Worm (Caenorhabditis elegans) whole organism, L1 larva: ENCODE results near the gene Y110A2AL.4.

Experiments
- alr-1 ChIP-seq: fragments of 200-800 bp; sonication (Bioruptor generic); optimal IDR thresholded peaks from 2 replicates; lab custom pipeline; 2018; ENCODE audit warnings: borderline replicate concordance, mild to moderate bottlenecking, missing genetic modification characterization, missing compliant biosample characterization
- blmp-1 ChIP-seq: fragments of 150-350 bp; optimal IDR thresholded peaks from 2 replicates; lab custom pipeline; 2014; ENCODE audit warnings: missing biosample characterization, missing genetic modification characterization
- ceh-82 ChIP-seq, 3 experiments: fragments of 150-350 bp in 1 of 3; sonication (generic microtip) in 2 of 3; optimal IDR thresholded peaks; 2 replicates each; lab custom pipeline; 2014 to 2017; ENCODE audit warnings: missing biosample characterization in 3 of 3, missing genetic modification characterization in 3 of 3
- ceh-90 ChIP-seq: sonication (generic microtip); optimal IDR thresholded peaks from 2 replicates; lab custom pipeline; 2016; ENCODE audit warnings: missing genetic modification characterization, missing compliant biosample characterization
- efl-1 ChIP-seq, 4 experiments: fragments of 150-350 bp; optimal IDR thresholded peaks in 3 of 4; peaks in 1 of 4; 1 replicate in 1 of 4; 2 replicates in 3 of 4; lab custom pipeline; 2014; ENCODE audit warnings: missing biosample characterization in 2 of 4, missing genetic modification characterization in 2 of 4, missing genetic modification reagents in 2 of 4
- elt-2 ChIP-seq: sonication (generic microtip); optimal IDR thresholded peaks from 2 replicates; lab custom pipeline; 2016; ENCODE audit warnings: missing genetic modification characterization, mild to moderate bottlenecking, inconsistent platforms, missing compliant biosample characterization, missing genetic modification reagents
- elt-3 ChIP-seq, 6 experiments: fragments of 150-350 bp in 1 of 6; sonication (generic microtip); optimal IDR thresholded peaks; 2 replicates each; lab custom pipeline; 2017 to 2018; ENCODE audit warnings: missing biosample characterization in 6 of 6, missing genetic modification characterization in 6 of 6, inconsistent platforms in 1 of 6
- ets-5 ChIP-seq: fragments of 200-800 bp; sonication (Bioruptor generic); IDR thresholded peaks from 2 replicates; pipeline ENCODE4 v1.3.6; 2022; ENCODE audit warnings: missing genetic modification characterization, missing compliant biosample characterization
- fkh-8 ChIP-seq: sonication (generic microtip); optimal IDR thresholded peaks from 2 replicates; lab custom pipeline; 2016; ENCODE audit warnings: mild to moderate bottlenecking, missing genetic modification characterization, missing compliant biosample characterization
- isw-1 ChIP-seq: fragments of 200-800 bp; sonication (Bioruptor generic); IDR thresholded peaks from 2 replicates; pipeline ENCODE4 v1.3.6; 2022; ENCODE audit warnings: missing genetic modification characterization, missing compliant biosample characterization
- jun-1 ChIP-seq: fragments of 150-350 bp; optimal IDR thresholded peaks from 2 replicates; lab custom pipeline; 2014; ENCODE audit warnings: missing biosample characterization, missing genetic modification reagents, missing genetic modification characterization
- lin-14 ChIP-seq: fragments of 200-800 bp; sonication (Bioruptor generic); optimal IDR thresholded peaks from 2 replicates; lab custom pipeline; 2018; ENCODE audit warnings: mild to moderate bottlenecking, missing genetic modification characterization, moderate library complexity, missing compliant biosample characterization
- lin-35 ChIP-seq, 2 experiments: fragments of 150-350 bp; optimal IDR thresholded peaks; 2 replicates each; lab custom pipeline; 2014; ENCODE audit warnings: missing biosample characterization in 2 of 2, missing genetic modification characterization in 2 of 2, missing genetic modification reagents in 2 of 2
- lir-3 ChIP-seq: sonication (generic microtip); optimal IDR thresholded peaks from 2 replicates; lab custom pipeline; 2016; ENCODE audit warnings: mild to moderate bottlenecking, missing genetic modification characterization, moderate library complexity, missing compliant biosample characterization; ENCODE audit not compliant: poor library complexity
- lsy-2 ChIP-seq, 2 experiments: fragments of 150-350 bp; optimal IDR thresholded peaks; 2 replicates each; lab custom pipeline; 2014; ENCODE audit warnings: missing biosample characterization in 2 of 2, missing genetic modification characterization in 2 of 2
- nhr-19 ChIP-seq: fragments of 200-800 bp; sonication (Bioruptor generic); conservative IDR thresholded peaks from 2 replicates; pipeline ENCODE4 v1.3.6; 2022; ENCODE audit warnings: missing genetic modification characterization, missing compliant biosample characterization
- nhr-20 ChIP-seq: sonication (generic microtip); optimal IDR thresholded peaks from 2 replicates; lab custom pipeline; 2016; ENCODE audit warnings: mild to moderate bottlenecking, missing genetic modification characterization, missing compliant biosample characterization
- nhr-237 ChIP-seq: fragments of 150-350 bp; optimal IDR thresholded peaks from 2 replicates; lab custom pipeline; 2014; ENCODE audit warnings: missing biosample characterization, missing genetic modification characterization
- nhr-28 ChIP-seq: fragments of 150-350 bp; optimal IDR thresholded peaks from 2 replicates; lab custom pipeline; 2014; ENCODE audit warnings: missing biosample characterization, missing genetic modification characterization
- nhr-77 ChIP-seq: fragments of 150-350 bp; optimal IDR thresholded peaks from 2 replicates; lab custom pipeline; 2014; ENCODE audit warnings: missing biosample characterization, missing genetic modification characterization
- nhr-85 ChIP-seq: sonication (generic microtip); peaks from one replicate; lab custom pipeline; 2016; ENCODE audit warnings: missing genetic modification characterization, inconsistent platforms, missing compliant biosample characterization
- rnt-1 ChIP-seq: sonication (generic microtip); optimal IDR thresholded peaks from 2 replicates; lab custom pipeline; 2016; ENCODE audit warnings: mild to moderate bottlenecking, missing genetic modification characterization, moderate library complexity, missing compliant biosample characterization
- skn-1 ChIP-seq: fragments of 150-350 bp; optimal IDR thresholded peaks from 2 replicates; lab custom pipeline; 2014; ENCODE audit warnings: missing biosample characterization, missing genetic modification characterization
- snpc-4 ChIP-seq: fragments of 150-350 bp; optimal IDR thresholded peaks from 2 replicates; lab custom pipeline; 2014; ENCODE audit warnings: missing biosample characterization, missing genetic modification characterization
- snu-23 ChIP-seq: sonication (generic microtip); optimal IDR thresholded peaks from 2 replicates; lab custom pipeline; 2016; ENCODE audit warnings: missing genetic modification characterization, missing compliant biosample characterization
- unc-130 ChIP-seq: fragments of 150-350 bp; optimal IDR thresholded peaks from 2 replicates; lab custom pipeline; 2017; ENCODE audit warnings: missing biosample characterization, missing genetic modification characterization, inconsistent platforms
- xbp-1 ChIP-seq: sonication (generic microtip); optimal IDR thresholded peaks from 2 replicates; lab custom pipeline; 2016; ENCODE audit warnings: missing genetic modification characterization, missing compliant biosample characterization
- zag-1 ChIP-seq: fragments of 150-350 bp; optimal IDR thresholded peaks from 2 replicates; lab custom pipeline; 2014; ENCODE audit warnings: missing biosample characterization, missing genetic modification characterization
- ztf-4 ChIP-seq: fragments of 150-350 bp; optimal IDR thresholded peaks from 2 replicates; lab custom pipeline; 2014; ENCODE audit warnings: missing biosample characterization, missing genetic modification characterization

Gene Y110A2AL.4

DNA sequence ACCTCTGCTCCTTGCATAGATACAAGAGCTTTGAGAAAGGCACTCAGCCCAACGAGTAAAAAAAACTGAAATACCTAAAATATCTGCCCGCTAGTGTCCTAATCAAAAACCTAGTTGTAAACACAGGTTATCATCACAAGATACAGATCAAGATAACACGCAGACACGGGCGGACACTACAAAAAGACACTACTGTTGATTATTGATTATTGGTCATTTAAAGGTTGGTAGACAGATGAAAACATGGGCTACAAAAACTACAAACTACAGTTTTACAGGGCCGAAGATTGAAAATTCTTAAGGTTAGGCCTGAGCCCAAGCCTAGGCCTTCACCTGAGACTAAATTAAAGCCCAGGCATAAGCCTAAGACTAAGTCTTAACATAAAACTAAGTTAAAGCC lies 19.7 kb downstream of the Y110A2AL.4 start:
- TF ChIP-seq nhr-85 (tag; lab: Kevin White, UChicago) (peak; percentile 74), snu-23 (GFP tag; lab: Kevin White, UChicago) (peak; percentile 0), blmp-1 (tag; lab: Kevin White, UChicago) (peak; percentile 5), ceh-90 (tag; lab: Kevin White, UChicago) (no peak), lin-35 (GFP tag; optimal IDR thresholded peaks at IDR 0.05; lab: Kevin White, UChicago) (peak in 1 of 2 experiments; percentile 24), nhr-20 (tag; lab: Kevin White, UChicago) (peak; percentile 26), elt-3 (tag; optimal IDR thresholded peaks at IDR 0.05; lab: Kevin White, UChicago) (peak in 1 of 6 experiments; percentile 48), nhr-77 (tag; lab: Kevin White, UChicago) (no peak)

DNA sequence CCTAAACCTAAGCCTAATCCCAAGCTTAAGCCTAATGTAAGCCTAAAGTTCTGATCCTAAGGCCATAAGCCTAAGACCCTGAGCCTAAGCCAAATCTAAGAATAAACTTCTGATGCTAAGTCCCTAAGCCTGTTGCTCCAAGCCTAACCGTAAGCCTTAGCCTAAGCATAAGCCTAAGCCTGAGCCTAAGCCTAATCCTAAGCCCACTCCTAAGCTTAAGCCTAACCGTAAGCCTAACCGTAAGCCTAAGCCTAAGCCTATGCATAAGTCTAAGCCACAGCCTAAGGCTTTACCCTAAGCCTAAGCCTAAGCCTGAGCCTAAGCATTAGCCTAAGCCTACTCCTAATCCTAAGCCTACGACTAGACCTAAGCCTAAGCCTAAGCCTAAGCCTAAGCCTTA lies 20.2 kb downstream of the Y110A2AL.4 start:
- TF ChIP-seq snpc-4 (tag; lab: Kevin White, UChicago) (no peak), ceh-90 (tag; lab: Kevin White, UChicago) (no peak), alr-1 (tag; lab: Kevin White, UChicago) (no peak), blmp-1 (tag; lab: Kevin White, UChicago) (no peak)

DNA sequence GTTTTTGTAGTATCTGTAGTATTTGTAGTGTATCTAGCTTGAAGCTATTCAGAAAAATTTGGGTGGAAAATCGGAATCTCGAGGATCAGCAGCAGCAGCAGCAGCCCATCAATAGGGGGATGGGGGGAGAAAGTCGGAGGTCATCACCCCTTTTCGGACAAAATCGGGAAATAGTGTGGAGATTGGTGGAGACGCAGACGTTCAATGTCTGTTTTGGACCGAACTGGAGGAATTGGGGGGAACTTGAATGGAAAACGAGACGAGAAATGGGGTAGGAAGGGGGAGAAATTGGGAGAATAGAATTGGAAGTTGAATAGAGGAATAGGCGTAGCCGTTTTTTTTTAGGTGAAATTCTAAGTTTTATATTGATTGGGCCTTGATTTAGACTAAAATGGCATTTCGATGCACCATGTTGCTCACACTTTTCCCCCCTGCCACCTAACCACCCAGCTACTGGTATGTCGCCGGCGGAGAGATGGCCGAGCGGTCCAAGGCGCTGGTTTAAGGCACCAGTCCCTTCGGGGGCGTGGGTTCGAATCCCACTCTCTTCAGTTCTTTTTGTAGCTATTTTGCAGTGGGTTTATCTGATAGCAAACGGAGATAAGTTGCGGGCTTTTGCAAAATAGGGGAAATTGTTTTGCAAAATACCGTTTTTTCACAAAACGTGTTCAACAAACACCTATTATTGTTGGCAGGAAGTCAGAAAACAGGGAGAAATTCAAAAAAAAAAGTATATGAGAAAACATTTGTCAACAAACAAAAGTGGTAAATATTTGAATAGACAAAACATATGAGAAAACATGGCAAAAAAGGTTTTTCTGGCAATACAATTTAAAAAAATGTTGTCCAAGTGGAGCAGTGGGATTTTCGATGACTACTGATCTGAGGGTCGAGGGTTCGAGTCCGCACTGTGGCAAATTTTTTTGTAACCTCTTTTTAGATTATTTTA lies 21.0 kb downstream of the Y110A2AL.4 start:
- TF ChIP-seq nhr-237 (tag; lab: Kevin White, UChicago): no peak
- TF ChIP-seq unc-130 (tag; lab: Kevin White, UChicago): no peak
- TF ChIP-seq rnt-1 (tag; lab: Kevin White, UChicago): no peak
- TF ChIP-seq efl-1 (optimal IDR thresholded peaks at IDR 0.05; lab: Kevin White, UChicago): no peak
- TF ChIP-seq efl-1 (GFP tag; optimal IDR thresholded peaks at IDR 0.05 in 1 of 2; lab: Kevin White, UChicago): peak in 1 of 2 experiments; percentile 92
- TF ChIP-seq nhr-20 (tag; lab: Kevin White, UChicago): no peak
- TF ChIP-seq snpc-4 (tag; lab: Kevin White, UChicago): no peak
- 0 out of 2 replicates have a peak, but pooled peaks have one; percentile 6 for TF ChIP-seq nhr-19 (GFP tag; lab: Robert Waterston, UW)
- TF ChIP-seq jun-1: no peak
- no peak for TF ChIP-seq elt-2 (tag; lab: Kevin White, UChicago)
- TF ChIP-seq fkh-8 (tag; lab: Kevin White, UChicago): no peak
- TF ChIP-seq nhr-85 (tag; lab: Kevin White, UChicago): peak; percentile 72
- TF ChIP-seq blmp-1 (tag; lab: Kevin White, UChicago): peak; percentile 92
- no peak for TF ChIP-seq xbp-1 (tag; lab: Kevin White, UChicago)
- TF ChIP-seq isw-1 (GFP tag; lab: Robert Waterston, UW): no peak
- TF ChIP-seq lin-14 (GFP tag; lab: Kevin White, UChicago): peak; percentile 17
- peak in 1 of 2 experiments; percentile 9 for TF ChIP-seq lsy-2 (tag; optimal IDR thresholded peaks at IDR 0.05; lab: Kevin White, UChicago)
- no peak for TF ChIP-seq elt-3 (tag; optimal IDR thresholded peaks at IDR 0.05; lab: Kevin White, UChicago)

DNA sequence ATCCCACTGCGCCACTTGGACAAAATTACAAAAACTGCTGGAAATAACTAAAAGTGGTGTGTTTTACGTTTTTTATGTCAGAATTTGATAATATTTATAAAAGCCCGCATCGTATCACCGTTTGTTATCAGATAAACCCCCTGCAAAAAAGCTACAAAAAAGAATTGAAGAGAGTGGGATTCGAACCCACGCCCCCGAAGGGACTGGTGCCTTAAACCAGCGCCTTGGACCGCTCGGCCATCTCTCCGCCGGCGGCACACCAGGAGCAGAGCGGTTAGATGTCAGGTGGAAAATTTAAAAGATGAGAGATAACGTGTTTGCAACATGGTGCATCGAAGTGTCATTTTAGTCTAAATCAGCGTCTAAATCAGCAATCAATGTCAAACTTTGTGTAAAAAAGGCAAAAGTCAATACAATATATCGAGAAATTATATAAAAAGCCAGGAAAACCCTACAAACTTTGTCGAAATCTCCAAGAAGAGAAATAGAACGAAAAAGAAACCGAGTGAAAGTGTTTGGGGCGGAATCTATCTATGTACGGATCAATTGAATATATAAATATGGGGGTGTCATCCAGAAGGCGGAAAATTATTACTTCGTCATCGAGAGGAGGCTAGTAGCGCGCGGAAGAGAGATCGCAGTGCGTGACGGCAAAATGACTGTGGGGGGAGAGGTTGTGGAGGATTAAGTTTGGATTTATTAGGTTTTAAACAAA lies 22.4 kb downstream of the Y110A2AL.4 start:
- TF ChIP-seq nhr-28 (tag; lab: Kevin White, UChicago): no peak
- TF ChIP-seq elt-2 (tag; lab: Kevin White, UChicago): no peak
- TF ChIP-seq efl-1 (optimal IDR thresholded peaks at IDR 0.05; lab: Kevin White, UChicago): no peak
- TF ChIP-seq efl-1 (GFP tag; optimal IDR thresholded peaks at IDR 0.05 in 1 of 2; lab: Kevin White, UChicago): peak in 1 of 2 experiments; percentile 86
- peak; percentile 9 for TF ChIP-seq lin-14 (GFP tag; lab: Kevin White, UChicago)
- peak in 1 of 3 experiments; percentile 26 for TF ChIP-seq ceh-82 (tag; optimal IDR thresholded peaks at IDR 0.05; lab: Kevin White, UChicago)
- no peak for TF ChIP-seq zag-1 (tag; lab: Kevin White, UChicago)
- peak; percentile 51 for TF ChIP-seq rnt-1 (tag; lab: Kevin White, UChicago)
- no peak for TF ChIP-seq ztf-4
- TF ChIP-seq ets-5 (GFP tag; lab: Robert Waterston, UW): no peak
- peak; percentile 7 for TF ChIP-seq skn-1
- TF ChIP-seq nhr-20 (tag; lab: Kevin White, UChicago): peak; percentile 18
- peak; percentile 89 for TF ChIP-seq blmp-1 (tag; lab: Kevin White, UChicago)
- peak in 1 of 2 experiments; percentile 30 for TF ChIP-seq lin-35 (GFP tag; optimal IDR thresholded peaks at IDR 0.05; lab: Kevin White, UChicago)
- no peak for TF ChIP-seq lir-3 (tag; lab: Kevin White, UChicago)
